Worm (Caenorhabditis elegans) whole organism, L1 larva: ENCODE measurements around the gene glo-4.

Experiments
- irx-1 ChIP-seq: sonication (generic microtip); optimal IDR thresholded peaks from 2 replicates; lab custom pipeline; 2016; ENCODE audit warnings: missing genetic modification characterization, missing compliant biosample characterization
- mab-9 ChIP-seq: fragments of 200-800 bp; sonication (Bioruptor generic); IDR thresholded peaks from 2 replicates; pipeline ENCODE4 v1.3.6; 2022; ENCODE audit warnings: missing genetic modification reagents, missing genetic modification characterization, missing compliant biosample characterization

- no peak for TF ChIP-seq mab-9 (GFP tag; lab: Robert Waterston, UW)
- TF ChIP-seq irx-1 (tag; lab: Kevin White, UChicago) = no peak
Measured at ce11 chrV:9219390-9219733, 23.7 kb downstream of the glo-4 start.
